Worm (Caenorhabditis elegans) whole organism, young adult: ENCODE results near the gene memi-3.
A peak's percentile ranks its signal among the peaks of the same experiment; 100 is the strongest.

Experiments
- C17E4.6 ChIP-seq: fragments of 200-800 bp; sonication (Bioruptor generic); IDR thresholded peaks from 2 replicates; pipeline ENCODE4 v1.3.6; 2022; ENCODE audit warnings: missing genetic modification reagents, missing genetic modification characterization, missing compliant biosample characterization
- D2030.7 ChIP-seq: fragments of 200-800 bp; sonication (Bioruptor generic); IDR thresholded peaks from 2 replicates; pipeline ENCODE4 v1.3.6; 2022; ENCODE audit warnings: missing genetic modification reagents, missing genetic modification characterization, missing compliant biosample characterization
- F10E7.11 ChIP-seq: sonication (generic microtip); optimal IDR thresholded peaks from 2 replicates; lab custom pipeline; 2017; ENCODE audit warnings: mild to moderate bottlenecking, missing genetic modification characterization, moderate library complexity, missing compliant biosample characterization
- F33H1.4 ChIP-seq: fragments of 200-800 bp; sonication (Bioruptor generic); IDR thresholded peaks from 2 replicates; pipeline ENCODE4 v1.3.6; 2022; ENCODE audit warnings: missing genetic modification reagents, missing genetic modification characterization, missing compliant biosample characterization
- F37B4.10 ChIP-seq: fragments of 200-800 bp; sonication (Bioruptor generic); IDR thresholded peaks from 2 replicates; pipeline ENCODE4 v1.3.6; 2022; ENCODE audit warnings: missing genetic modification characterization, missing compliant biosample characterization
- F39B2.1 ChIP-seq: fragments of 200-800 bp; sonication (Bioruptor generic); IDR thresholded peaks from 2 replicates; pipeline ENCODE4 v1.3.6; 2022; ENCODE audit warnings: missing genetic modification reagents, missing genetic modification characterization, missing compliant biosample characterization
- F49E8.2 ChIP-seq: sonication (generic microtip); optimal IDR thresholded peaks from 3 replicates; lab custom pipeline; 2017; ENCODE audit warnings: missing genetic modification characterization, mild to moderate bottlenecking, missing compliant biosample characterization, antibody characterized with exemption, moderate library complexity; ENCODE audit not compliant: insufficient read depth
- Y53F4B.3 ChIP-seq: fragments of 200-800 bp; sonication (Bioruptor generic); IDR thresholded peaks from 2 replicates; pipeline ENCODE4 v1.3.6; 2022; ENCODE audit warnings: missing genetic modification reagents, missing genetic modification characterization, missing compliant biosample characterization
- Y53G8AR.9 ChIP-seq: fragments of 200-800 bp; sonication (Bioruptor generic); conservative IDR thresholded peaks from 2 replicates; pipeline ENCODE4 v1.3.6; 2022; ENCODE audit warnings: missing genetic modification reagents, missing genetic modification characterization, missing compliant biosample characterization
- Y67H2A.10 ChIP-seq: fragments of 200-800 bp; sonication (Bioruptor generic); conservative IDR thresholded peaks from 2 replicates; pipeline ENCODE4 v1.3.6; 2022; ENCODE audit warnings: missing genetic modification reagents, missing genetic modification characterization, missing compliant biosample characterization
- Y79H2A.3 ChIP-seq: fragments of 200-800 bp; sonication (Bioruptor generic); conservative IDR thresholded peaks from 2 replicates; pipeline ENCODE4 v1.3.6; 2022; ENCODE audit warnings: missing genetic modification reagents, missing genetic modification characterization, missing compliant biosample characterization
- Y95B8A.8 ChIP-seq: fragments of 200-800 bp; sonication (Bioruptor generic); IDR thresholded peaks from 2 replicates; pipeline ENCODE4 v1.3.6; 2022; ENCODE audit warnings: missing genetic modification reagents, missing genetic modification characterization, missing compliant biosample characterization
- aptf-2 ChIP-seq: fragments of 200-800 bp; sonication (Bioruptor generic); conservative IDR thresholded peaks from 2 replicates; pipeline ENCODE4 v1.3.6; 2022; ENCODE audit warnings: missing genetic modification reagents, missing genetic modification characterization, missing compliant biosample characterization
- attf-3 ChIP-seq: fragments of 200-800 bp; sonication (Bioruptor generic); conservative IDR thresholded peaks from 2 replicates; pipeline ENCODE4 v1.3.6; 2022; ENCODE audit warnings: missing genetic modification reagents, missing genetic modification characterization, missing compliant biosample characterization
- attf-6 ChIP-seq: fragments of 200-800 bp; sonication (Bioruptor generic); IDR thresholded peaks from 2 replicates; pipeline ENCODE4 v1.3.6; 2022; ENCODE audit warnings: missing genetic modification reagents, missing genetic modification characterization, missing compliant biosample characterization
- cebp-2 ChIP-seq: fragments of 200-800 bp; sonication (Bioruptor generic); IDR thresholded peaks from 2 replicates; pipeline ENCODE4 v1.3.6; 2022; ENCODE audit warnings: missing genetic modification characterization, missing compliant biosample characterization
- ceh-100 ChIP-seq: fragments of 200-800 bp; sonication (Bioruptor generic); IDR thresholded peaks from 2 replicates; pipeline ENCODE4 v1.3.6; 2022; ENCODE audit warnings: missing genetic modification reagents, missing genetic modification characterization, missing compliant biosample characterization
- ceh-40 ChIP-seq: fragments of 200-800 bp; sonication (Bioruptor generic); IDR thresholded peaks from 2 replicates; pipeline ENCODE4 v1.3.6; 2022; ENCODE audit warnings: missing genetic modification characterization, missing compliant biosample characterization
- ceh-91 ChIP-seq: fragments of 200-800 bp; sonication (Bioruptor generic); IDR thresholded peaks from 2 replicates; pipeline ENCODE4 v1.3.6; 2022; ENCODE audit warnings: missing genetic modification reagents, missing genetic modification characterization, missing compliant biosample characterization
- dox-1 ChIP-seq: fragments of 200-800 bp; sonication (Bioruptor generic); IDR thresholded peaks from 2 replicates; pipeline ENCODE4 v1.3.6; 2022; ENCODE audit warnings: missing genetic modification reagents, missing genetic modification characterization, missing compliant biosample characterization
- efl-1 ChIP-seq: fragments of 150-350 bp; optimal IDR thresholded peaks from 2 replicates; lab custom pipeline; 2014; ENCODE audit warnings: missing biosample characterization, missing genetic modification reagents, missing genetic modification characterization
- egl-44 ChIP-seq: fragments of 200-800 bp; sonication (Bioruptor generic); IDR thresholded peaks from 2 replicates; pipeline ENCODE4 v1.3.6; 2022; ENCODE audit warnings: missing genetic modification reagents, missing genetic modification characterization, missing compliant biosample characterization
- ekl-4 ChIP-seq: fragments of 200-800 bp; sonication (Bioruptor generic); IDR thresholded peaks from 2 replicates; pipeline ENCODE4 v1.3.6; 2022; ENCODE audit warnings: missing genetic modification reagents, missing genetic modification characterization, missing compliant biosample characterization
- him-1 ChIP-seq: sonication (generic microtip); optimal IDR thresholded peaks from 2 replicates; lab custom pipeline; 2016; ENCODE audit warnings: missing genotype, missing genetic modification reagents, missing genetic modification characterization, missing compliant biosample characterization
- hmg-1.2 ChIP-seq: fragments of 200-800 bp; sonication (Bioruptor generic); IDR thresholded peaks from 2 replicates; pipeline ENCODE4 v1.3.6; 2022; ENCODE audit warnings: missing genetic modification reagents, missing genetic modification characterization, missing compliant biosample characterization
- hrde-1 ChIP-seq: sonication (generic microtip); optimal IDR thresholded peaks from 2 replicates; lab custom pipeline; 2016; ENCODE audit warnings: missing genetic modification characterization, mild to moderate bottlenecking, missing compliant biosample characterization, moderate library complexity, missing genotype, missing genetic modification reagents, borderline replicate concordance
- hsf-1 ChIP-seq: fragments of 200-800 bp; sonication (Bioruptor generic); IDR thresholded peaks from 2 replicates; pipeline ENCODE4 v1.3.6; 2022; ENCODE audit warnings: missing genetic modification reagents, missing genetic modification characterization, missing compliant biosample characterization
- lin-26 ChIP-seq: fragments of 200-800 bp; sonication (Bioruptor generic); IDR thresholded peaks from 2 replicates; pipeline ENCODE4 v1.3.6; 2022; ENCODE audit warnings: missing genetic modification reagents, missing genetic modification characterization, missing compliant biosample characterization
- lin-54 ChIP-seq: fragments of 200-800 bp; sonication (Bioruptor generic); optimal IDR thresholded peaks from 2 replicates; lab custom pipeline; 2018; ENCODE audit warnings: mild to moderate bottlenecking, missing genetic modification characterization, missing compliant biosample characterization
- lsl-1 ChIP-seq: fragments of 200-800 bp; sonication (Bioruptor generic); optimal IDR thresholded peaks from 2 replicates; lab custom pipeline; 2018; ENCODE audit warnings: mild to moderate bottlenecking, missing genetic modification characterization, moderate library complexity, missing compliant biosample characterization
- madf-3 ChIP-seq: fragments of 200-800 bp; sonication (Bioruptor generic); IDR thresholded peaks from 2 replicates; pipeline ENCODE4 v1.3.6; 2022; ENCODE audit warnings: missing genetic modification reagents, missing genetic modification characterization, missing compliant biosample characterization
- madf-6 ChIP-seq: fragments of 200-800 bp; sonication (Bioruptor generic); IDR thresholded peaks from 2 replicates; pipeline ENCODE4 v1.3.6; 2022; ENCODE audit warnings: missing genetic modification reagents, missing genetic modification characterization, missing compliant biosample characterization
- madf-8 ChIP-seq: fragments of 200-800 bp; sonication (Bioruptor generic); conservative IDR thresholded peaks from 2 replicates; pipeline ENCODE4 v1.3.6; 2022; ENCODE audit warnings: missing genetic modification reagents, missing genetic modification characterization, missing compliant biosample characterization
- mcd-1 ChIP-seq: fragments of 200-800 bp; sonication (Bioruptor generic); IDR thresholded peaks from 2 replicates; pipeline ENCODE4 v1.3.6; 2022; ENCODE audit warnings: missing genetic modification reagents, missing genetic modification characterization, missing compliant biosample characterization
- nfyb-1 ChIP-seq: fragments of 200-800 bp; sonication (Bioruptor generic); IDR thresholded peaks from 2 replicates; pipeline ENCODE4 v1.3.6; 2022; ENCODE audit warnings: missing genetic modification reagents, missing genetic modification characterization, missing compliant biosample characterization
- pbrm-1 ChIP-seq: fragments of 200-800 bp; sonication (Bioruptor generic); IDR thresholded peaks from 2 replicates; pipeline ENCODE4 v1.3.6; 2022; ENCODE audit warnings: missing genetic modification reagents, missing genetic modification characterization, missing compliant biosample characterization
- rcor-1 ChIP-seq: fragments of 200-800 bp; sonication (Bioruptor generic); IDR thresholded peaks from 2 replicates; pipeline ENCODE4 v1.3.6; 2022; ENCODE audit warnings: missing genetic modification reagents, missing genetic modification characterization, missing compliant biosample characterization
- snpc-3.4 ChIP-seq: sonication (generic microtip); optimal IDR thresholded peaks from 2 replicates; lab custom pipeline; 2017; ENCODE audit warnings: missing genetic modification characterization, mild to moderate bottlenecking, missing compliant biosample characterization, antibody characterized with exemption, moderate library complexity, missing genotype, missing genetic modification reagents
- tbp1 ChIP-seq: fragments of 200-800 bp; sonication (Bioruptor generic); optimal IDR thresholded peaks from 2 replicates; lab custom pipeline; 2018; ENCODE audit warnings: mild to moderate bottlenecking, missing genetic modification characterization, missing compliant biosample characterization
- tbx-9 ChIP-seq: sonication (generic microtip); optimal IDR thresholded peaks from 2 replicates; lab custom pipeline; 2016; ENCODE audit warnings: borderline replicate concordance, missing genetic modification characterization, inconsistent platforms, missing compliant biosample characterization
- tlf-1 ChIP-seq: fragments of 200-800 bp; sonication (Bioruptor generic); optimal IDR thresholded peaks from 2 replicates; lab custom pipeline; 2018; ENCODE audit warnings: mild to moderate bottlenecking, missing genetic modification characterization, missing compliant biosample characterization
- zim-3 ChIP-seq: sonication (generic microtip); optimal IDR thresholded peaks from 2 replicates; lab custom pipeline; 2017; ENCODE audit warnings: mild to moderate bottlenecking, missing genetic modification characterization, moderate library complexity, missing compliant biosample characterization
- ztf-25 ChIP-seq: fragments of 200-800 bp; sonication (Bioruptor generic); IDR thresholded peaks from 2 replicates; pipeline ENCODE4 v1.3.6; 2022; ENCODE audit warnings: missing genetic modification reagents, missing genetic modification characterization, missing compliant biosample characterization
- ztf-28 ChIP-seq: fragments of 200-800 bp; sonication (Bioruptor generic); IDR thresholded peaks from 2 replicates; pipeline ENCODE4 v1.3.6; 2022; ENCODE audit warnings: missing genetic modification reagents, missing genetic modification characterization, missing compliant biosample characterization
- ztf-3 ChIP-seq: fragments of 200-800 bp; sonication (Bioruptor generic); optimal IDR thresholded peaks from 2 replicates; lab custom pipeline; 2018; ENCODE audit warnings: mild to moderate bottlenecking, missing genetic modification characterization, missing compliant biosample characterization

Gene memi-3

DNA sequence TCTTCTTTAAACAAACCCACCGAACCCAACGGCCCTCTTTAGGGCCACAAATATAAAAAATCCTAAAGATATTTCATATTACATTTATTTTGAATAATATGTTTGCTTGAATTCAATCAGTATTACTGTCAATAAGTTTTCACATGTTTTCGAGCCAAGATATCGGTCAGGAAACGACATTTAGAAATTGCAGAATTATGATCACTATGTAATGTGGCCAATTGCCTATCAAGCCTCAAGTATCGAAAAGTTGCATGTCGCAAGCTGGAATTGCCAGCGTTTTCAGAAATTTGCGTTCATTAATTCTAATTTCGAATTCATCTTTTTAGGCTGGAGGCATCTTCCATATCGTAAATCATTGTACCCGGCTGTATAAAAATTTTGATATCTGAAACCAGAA is 1.7 kb downstream of the memi-3 start (continued):
- TF ChIP-seq F33H1.4 (GFP tag; lab: Robert Waterston, UW), result 0 out of 2 replicates have a peak, but pooled peaks have one; percentile 23
- no peak for TF ChIP-seq zim-3 (tag; lab: Kevin White, UChicago)
- TF ChIP-seq F10E7.11 (tag; lab: Kevin White, UChicago), result no peak
- peak; percentile 21 for TF ChIP-seq tlf-1 (GFP tag; lab: Kevin White, UChicago)
- TF ChIP-seq ztf-25 (GFP tag; lab: Robert Waterston, UW), result 0 out of 2 replicates have a peak, but pooled peaks have one; percentile 26
- TF ChIP-seq F49E8.2 (tag; lab: Kevin White, UChicago), result peak; percentile 82
- peak; percentile 26 for TF ChIP-seq lin-54 (GFP tag; lab: Kevin White, UChicago)
- peak; percentile 37 for TF ChIP-seq snpc-3.4
- TF ChIP-seq ztf-3 (GFP tag; lab: Kevin White, UChicago), result no peak
- TF ChIP-seq tbx-9, result no peak
- no peak for TF ChIP-seq ceh-40
- TF ChIP-seq efl-1 (GFP tag; lab: Kevin White, UChicago), result no peak
- TF ChIP-seq tbp1, result peak; percentile 33
- TF ChIP-seq, all 124 proteins: peak for 33

DNA sequence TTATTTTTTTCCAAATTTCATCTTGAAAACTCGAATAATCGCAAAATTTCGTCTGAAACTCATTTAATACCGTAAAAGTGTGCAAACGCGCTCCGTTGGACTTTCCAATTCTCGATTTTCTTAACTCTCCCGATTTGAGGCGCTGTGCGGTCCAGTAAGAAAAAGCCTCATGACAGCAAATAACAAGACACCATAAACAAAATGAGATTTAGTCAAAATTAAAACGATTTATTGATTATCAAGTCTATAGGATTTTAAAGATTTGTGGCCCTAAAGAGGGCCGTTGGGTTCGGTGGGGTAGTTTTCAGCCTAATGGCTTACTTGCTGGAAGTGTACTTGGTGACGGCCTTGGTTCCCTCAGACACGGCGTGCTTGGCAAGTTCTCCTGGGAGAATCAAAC is 3.0 kb downstream of the memi-3 start:
- peak; percentile 17 for TF ChIP-seq F49E8.2 (tag; lab: Kevin White, UChicago)
- TF ChIP-seq Y67H2A.10 (GFP tag; lab: Robert Waterston, UW), result 0 out of 2 replicates have a peak, but pooled peaks have one; percentile 27
- TF ChIP-seq madf-8 (GFP tag; lab: Robert Waterston, UW), result peak; percentile 44; the same call in 1 of the 2 replicates
- TF ChIP-seq nfyb-1 (GFP tag; lab: Robert Waterston, UW), result 0 out of 2 replicates have a peak, but pooled peaks have one; percentile 37
- TF ChIP-seq ztf-28, result 0 out of 2 replicates have a peak, but pooled peaks have one; percentile 58
- peak; percentile 85 for TF ChIP-seq attf-6 (GFP tag; lab: Robert Waterston, UW)
- peak; percentile 84 for TF ChIP-seq madf-6 (GFP tag; lab: Robert Waterston, UW)
- TF ChIP-seq ceh-91 (GFP tag; lab: Robert Waterston, UW), result peak; percentile 56; the same call in 1 of the 2 replicates
- peak; percentile 8 for TF ChIP-seq lsl-1 (GFP tag; lab: Kevin White, UChicago)
- peak; percentile 9 for TF ChIP-seq him-1 (tag; lab: Kevin White, UChicago)
- 0 out of 2 replicates have a peak, but pooled peaks have one; percentile 72 for TF ChIP-seq cebp-2 (GFP tag; lab: Robert Waterston, UW)
- peak; percentile 73; the same call in 1 of the 2 replicates for TF ChIP-seq Y79H2A.3
- TF ChIP-seq ceh-100 (GFP tag; lab: Robert Waterston, UW), result peak; percentile 72
- peak; percentile 89 for TF ChIP-seq lin-26
- TF ChIP-seq Y95B8A.8 (GFP tag; lab: Robert Waterston, UW), result 0 out of 2 replicates have a peak, but pooled peaks have one; percentile 58
- 0 out of 2 replicates have a peak, but pooled peaks have one; percentile 33 for TF ChIP-seq egl-44 (GFP tag; lab: Robert Waterston, UW)
- 0 out of 2 replicates have a peak, but pooled peaks have one; percentile 64 for TF ChIP-seq F37B4.10 (GFP tag; lab: Robert Waterston, UW)
- peak; percentile 39; the same call in 1 of the 2 replicates for TF ChIP-seq attf-3 (GFP tag; lab: Robert Waterston, UW)
- peak; percentile 10 for TF ChIP-seq hrde-1
- peak; percentile 72 for TF ChIP-seq hsf-1 (GFP tag; lab: Robert Waterston, UW)
- peak; percentile 7 for TF ChIP-seq tbp1
- TF ChIP-seq hmg-1.2 (GFP tag; lab: Robert Waterston, UW), result peak; percentile 42; the same call in 1 of the 2 replicates
- TF ChIP-seq rcor-1, result peak; percentile 83
- TF ChIP-seq D2030.7, result peak; percentile 74
- peak; percentile 57 for TF ChIP-seq F33H1.4 (GFP tag; lab: Robert Waterston, UW)
- peak; percentile 74 for TF ChIP-seq ztf-25 (GFP tag; lab: Robert Waterston, UW)
- peak; percentile 47; the same call in 1 of the 2 replicates for TF ChIP-seq Y53F4B.3
- TF ChIP-seq F39B2.1 (GFP tag; lab: Robert Waterston, UW), result peak; percentile 88; the same call in 1 of the 2 replicates
- TF ChIP-seq dox-1, result peak; percentile 90
- peak; percentile 69; the same call in 1 of the 2 replicates for TF ChIP-seq aptf-2 (GFP tag; lab: Robert Waterston, UW)
- 0 out of 2 replicates have a peak, but pooled peaks have one; percentile 31 for TF ChIP-seq madf-3 (GFP tag; lab: Robert Waterston, UW)
- TF ChIP-seq C17E4.6 (GFP tag; lab: Robert Waterston, UW), result 0 out of 2 replicates have a peak, but pooled peaks have one; percentile 48
- peak; percentile 86 for TF ChIP-seq ekl-4 (GFP tag; lab: Robert Waterston, UW)
- TF ChIP-seq pbrm-1, result peak; percentile 61; the same call in 1 of the 2 replicates
- peak; percentile 72 for TF ChIP-seq Y53G8AR.9 (GFP tag; lab: Robert Waterston, UW)
- peak; percentile 73 for TF ChIP-seq mcd-1 (GFP tag; lab: Robert Waterston, UW)
